Worm (Caenorhabditis elegans) whole organism, midembryonic: ENCODE results near the gene C25E10.10.

ENCODE experiments used
- flt-1 ChIP-seq: fragments of 200-800 bp; sonication (Bioruptor generic); IDR thresholded peaks from 2 replicates; pipeline ENCODE4 v1.3.6; 2022; ENCODE audit warnings: missing genetic modification characterization, missing compliant biosample characterization
- klf-2 ChIP-seq: fragments of 200-800 bp; sonication (Bioruptor generic); conservative IDR thresholded peaks from 2 replicates; pipeline ENCODE4 v1.3.6; 2022; ENCODE audit warnings: missing genetic modification reagents, missing genetic modification characterization, missing compliant biosample characterization
- ref-1 ChIP-seq: fragments of 200-800 bp; sonication (Bioruptor generic); conservative IDR thresholded peaks from 2 replicates; pipeline ENCODE4 v1.3.6; 2022; ENCODE audit warnings: missing genetic modification reagents, missing genetic modification characterization, missing compliant biosample characterization
- ztf-23 ChIP-seq: fragments of 200-800 bp; sonication (Bioruptor generic); IDR thresholded peaks from 2 replicates; pipeline ENCODE4 v1.3.6; 2022; ENCODE audit warnings: missing genetic modification reagents, missing genetic modification characterization, missing compliant biosample characterization
- ztf-29 ChIP-seq: fragments of 200-800 bp; sonication (Bioruptor generic); IDR thresholded peaks from 2 replicates; pipeline ENCODE4 v1.3.6; 2022; ENCODE audit warnings: missing genetic modification reagents, missing genetic modification characterization, missing compliant biosample characterization

DNA sequence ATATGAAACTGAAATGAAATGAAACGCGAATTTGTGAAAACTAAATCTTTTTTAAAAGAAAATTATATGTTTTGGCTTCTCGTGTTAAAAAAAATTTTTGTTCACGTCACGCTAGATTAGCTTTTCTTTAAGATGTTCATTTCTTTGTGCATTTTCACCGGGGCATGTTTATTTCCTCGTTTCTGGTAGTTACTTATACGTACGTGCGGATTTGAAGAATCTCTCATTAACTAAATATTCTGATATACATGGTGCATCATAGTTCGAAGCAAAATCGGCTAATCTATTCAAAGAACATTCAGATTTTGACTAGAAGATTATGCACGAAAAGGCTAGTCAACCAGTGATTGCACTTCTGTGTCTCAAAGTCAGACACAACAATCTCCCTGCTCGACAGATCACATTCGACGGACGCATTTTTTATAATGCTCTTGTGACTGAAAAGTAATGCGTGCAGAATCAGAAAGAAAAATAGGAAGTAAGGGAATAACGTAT lies 8.6 kb downstream of the C25E10.10 start, which contains the start of gene C25E10.17:
- TF ChIP-seq flt-1 = no peak
- no peak for TF ChIP-seq klf-2 (GFP tag; lab: Robert Waterston, UW)
- TF ChIP-seq ref-1 (GFP tag; lab: Robert Waterston, UW) = no peak
- TF ChIP-seq ztf-23 (GFP tag; lab: Robert Waterston, UW) = no peak
- no peak for TF ChIP-seq ztf-29 (GFP tag; lab: Robert Waterston, UW)
